Worm (Caenorhabditis elegans): ENCODE results near the gene nhr-34.
A peak's percentile ranks its signal among the peaks of the same experiment; 100 is the strongest.

Gene nhr-34

DNA sequence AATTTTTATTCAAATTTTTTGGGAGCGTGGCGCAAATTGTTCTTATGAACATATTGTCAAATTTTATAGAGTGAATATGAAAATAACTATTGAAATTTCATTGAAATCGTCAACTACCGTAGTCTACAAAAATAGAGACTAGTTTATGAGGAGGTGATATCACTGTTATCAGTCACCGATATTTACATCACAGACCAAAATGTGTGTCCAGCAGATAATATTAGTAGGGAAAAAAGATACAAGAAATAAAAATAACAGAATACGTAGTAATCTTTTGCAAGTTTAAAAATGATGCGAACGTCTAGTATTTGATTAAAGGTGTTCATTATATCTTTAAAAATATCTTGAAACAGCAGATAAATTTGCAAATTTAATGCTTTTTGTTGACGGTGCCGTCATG, 3.8 kb upstream of the nhr-34 start:
- no peak for TF ChIP-seq daf-16 (GFP tag; optimal IDR thresholded peaks at IDR 0.05)
- TF ChIP-seq daf-16 (tag; optimal IDR thresholded peaks at IDR 0.05): peak; percentile 67
- TF ChIP-seq lin-29 (GFP tag; IDR thresholded peaks at IDR 0.05): no peak

- TF ChIP-seq aha-1 (tag) (peak; percentile 91), daf-16 (GFP tag; optimal IDR thresholded peaks at IDR 0.05) (no peak), daf-16 (tag; optimal IDR thresholded peaks at IDR 0.05) (no peak), ZK546.5 (tag; optimal IDR thresholded peaks at IDR 0.05) (no peak), nhr-10 (tag; optimal IDR thresholded peaks at IDR 0.05) (no peak)
These were observed 2.5 kb upstream of the nhr-34 start for ce11 chrIV:9678007-9678406.

DNA sequence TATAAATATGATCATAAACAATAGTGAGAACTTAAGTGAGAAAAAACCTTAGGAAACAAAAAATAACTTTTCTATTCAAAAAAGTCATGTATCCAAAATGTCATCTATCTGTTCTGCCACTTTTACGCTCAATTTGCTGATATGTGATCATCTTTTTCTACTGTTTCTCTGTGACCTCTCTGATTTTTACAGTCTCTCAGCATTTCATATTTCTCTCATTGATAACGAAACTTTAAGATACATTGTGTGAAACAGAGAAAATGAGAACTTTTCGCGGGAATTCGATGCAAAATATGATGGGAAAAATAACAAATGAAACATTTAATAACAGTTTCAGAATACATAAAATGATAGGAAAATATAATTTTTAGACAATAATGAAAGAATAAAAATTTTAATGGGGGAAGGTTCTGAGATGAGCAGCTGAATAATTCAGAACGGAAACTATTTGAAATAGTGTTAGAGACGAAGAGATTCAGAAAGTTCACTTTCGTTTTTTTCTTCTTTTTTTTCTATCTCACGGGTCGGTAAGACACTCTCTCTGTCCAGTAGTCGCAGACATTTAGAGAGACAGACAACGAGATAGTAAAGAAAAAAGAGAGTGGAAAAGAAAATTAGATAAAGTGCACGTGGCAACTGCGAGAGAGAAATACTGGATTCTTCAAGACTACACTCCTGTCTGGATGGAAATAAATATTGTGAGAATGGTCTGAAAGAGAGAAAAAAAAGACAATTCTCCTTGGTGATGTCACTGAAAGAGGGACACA, 1.9 kb upstream of the nhr-34 start:
- peak; percentile 67 for TF ChIP-seq rbr-2 (tag; optimal IDR thresholded peaks at IDR 0.05)
- TF ChIP-seq mxl-3 (GFP tag; optimal IDR thresholded peaks at IDR 0.05): peak; percentile 93
- TF ChIP-seq F37D6.2 (tag; optimal IDR thresholded peaks at IDR 0.05): no peak
- TF ChIP-seq lin-13 (GFP tag; optimal IDR thresholded peaks at IDR 0.05): no peak
- TF ChIP-seq lin-29 (GFP tag; IDR thresholded peaks at IDR 0.05): peak; percentile 32; the same call in 1 of the 2 replicates
- TF ChIP-seq daf-19 (GFP tag; conservative IDR thresholded peaks at IDR 0.05): no peak
- peak; percentile 39 for TF ChIP-seq lin-1 (GFP tag; IDR thresholded peaks at IDR 0.05)
- no peak for TF ChIP-seq jun-1 (tag; optimal IDR thresholded peaks at IDR 0.05)
- TF ChIP-seq arid-1 (GFP tag; conservative IDR thresholded peaks at IDR 0.05): no peak
- TF ChIP-seq T20F7.1 (GFP tag; optimal IDR thresholded peaks at IDR 0.05): peak; percentile 54
- peak; percentile 9 to 84 for TF ChIP-seq lsy-2 (tag; optimal IDR thresholded peaks at IDR 0.05)
- peak in 1 of 2 experiments; percentile 46 for TF ChIP-seq daf-16 (GFP tag; optimal IDR thresholded peaks at IDR 0.05)
- TF ChIP-seq daf-16 (tag; optimal IDR thresholded peaks at IDR 0.05): peak; percentile 76
- no peak for TF ChIP-seq aha-1 (tag)
- no peak for TF ChIP-seq pha-4 (GFP tag; IDR thresholded peaks at IDR 0.05)
- TF ChIP-seq pha-4 (tag; optimal IDR thresholded peaks at IDR 0.05): peak; percentile 26
- peak; percentile 62 for TF ChIP-seq nhr-11 (tag; optimal IDR thresholded peaks at IDR 0.05)
- TF ChIP-seq hmg-1.1 (GFP tag; IDR thresholded peaks at IDR 0.05): peak; percentile 56
- TF ChIP-seq spr-1 (tag; optimal IDR thresholded peaks at IDR 0.05): peak; percentile 17
- peak; percentile 41 for TF ChIP-seq mes-2 (tag; optimal IDR thresholded peaks at IDR 0.05; ENCODE audit: poor library complexity, severe bottlenecking)
- no peak for TF ChIP-seq nhr-42 (GFP tag; IDR thresholded peaks at IDR 0.05)
- no peak for TF ChIP-seq attf-4 (tag; optimal IDR thresholded peaks at IDR 0.05)
- TF ChIP-seq pqm-1 (tag; optimal IDR thresholded peaks at IDR 0.05): peak; percentile 53
- TF ChIP-seq dmd-6 (GFP tag; IDR thresholded peaks at IDR 0.05): peak; percentile 92
- TF ChIP-seq vab-7 (GFP tag; IDR thresholded peaks at IDR 0.05): no peak
- TF ChIP-seq ces-1 (GFP tag; optimal IDR thresholded peaks at IDR 0.05): peak; percentile 81
- peak; percentile 94 to 99 for TF ChIP-seq mdl-1 (tag; optimal IDR thresholded peaks at IDR 0.05)
- peak; percentile 85 for TF ChIP-seq nhr-48 (tag; optimal IDR thresholded peaks at IDR 0.05)
- TF ChIP-seq lir-3 (tag; optimal IDR thresholded peaks at IDR 0.05): no peak
- TF ChIP-seq zag-1 (tag; optimal IDR thresholded peaks at IDR 0.05): no peak
- TF ChIP-seq nhr-76 (tag; optimal IDR thresholded peaks at IDR 0.05): no peak
- TF ChIP-seq tra-1 (GFP tag; IDR thresholded peaks at IDR 0.05): peak; percentile 69
- TF ChIP-seq ctbp-1 (GFP tag; IDR thresholded peaks at IDR 0.05): peak; percentile 70; the same call in 1 of the 2 replicates
- TF ChIP-seq fkh-10 (GFP tag; optimal IDR thresholded peaks at IDR 0.05): peak; percentile 77
- TF ChIP-seq mxl-2 (GFP tag; conservative IDR thresholded peaks at IDR 0.05): 0 out of 2 replicates have a peak, but pooled peaks have one; percentile 9
- no peak for TF ChIP-seq ceh-44 (GFP tag; IDR thresholded peaks at IDR 0.05)
- peak; percentile 31 for TF ChIP-seq dpl-1 (GFP tag; optimal IDR thresholded peaks at IDR 0.05)
- no peak; the same call in 1 of the 2 replicates for TF ChIP-seq lin-38 (GFP tag; IDR thresholded peaks at IDR 0.05)
- no peak for TF ChIP-seq daf-12 (tag; optimal IDR thresholded peaks at IDR 0.05)
- no peak for TF ChIP-seq Y5F2A.4 (GFP tag; optimal IDR thresholded peaks at IDR 0.05)
- TF ChIP-seq nhr-28 (tag; optimal IDR thresholded peaks at IDR 0.05): peak; percentile 89
- TF ChIP-seq nhr-25 (tag; optimal IDR thresholded peaks at IDR 0.05; ENCODE audit: borderline replicate concordance, insufficient read depth): peak; percentile 21
- peak; percentile 74 for TF ChIP-seq dve-1 (tag; optimal IDR thresholded peaks at IDR 0.05; ENCODE audit: insufficient read depth)

Data from whole organism, L4 larva.